Worm (Caenorhabditis elegans) whole organism, late embryonic: Measurements from ENCODE around the gene kreg-1.

Source experiments
- K09A11.1 ChIP-seq: sonication (generic microtip); optimal IDR thresholded peaks from 2 replicates; lab custom pipeline; 2017; ENCODE audit warnings: antibody characterized with exemption, mild to moderate bottlenecking, missing genetic modification characterization, missing compliant biosample characterization; ENCODE audit not compliant: insufficient read depth
- ama-1 ChIP-seq: fragments of 150-350 bp; optimal IDR thresholded peaks from 2 replicates; lab custom pipeline; 2014
- ceh-18 ChIP-seq: sonication (generic microtip); optimal IDR thresholded peaks from 2 replicates; lab custom pipeline; 2016; ENCODE audit warnings: missing genetic modification characterization, missing compliant biosample characterization
- ceh-2 ChIP-seq: sonication (generic microtip); optimal IDR thresholded peaks from 2 replicates; lab custom pipeline; 2016; ENCODE audit warnings: missing genotype, missing genetic modification characterization, missing compliant biosample characterization
- ceh-6 ChIP-seq: fragments of 200-800 bp; sonication (Bioruptor generic); optimal IDR thresholded peaks from 2 replicates; lab custom pipeline; 2018; ENCODE audit warnings: mild to moderate bottlenecking, missing genetic modification characterization, missing compliant biosample characterization
- eyg-1 ChIP-seq: sonication (generic microtip); optimal IDR thresholded peaks from 2 replicates; lab custom pipeline; 2016; ENCODE audit warnings: missing genotype, missing genetic modification characterization, missing compliant biosample characterization
- fkh-10 ChIP-seq: fragments of 150-350 bp; optimal IDR thresholded peaks from 2 replicates; lab custom pipeline; 2014; ENCODE audit warnings: missing biosample characterization, missing genetic modification reagents, missing genetic modification characterization
- hlh-6 ChIP-seq: sonication (generic microtip); optimal IDR thresholded peaks from 2 replicates; lab custom pipeline; 2016; ENCODE audit warnings: missing genotype, missing genetic modification characterization, missing compliant biosample characterization
- lim-6 ChIP-seq: sonication (generic microtip); optimal IDR thresholded peaks from 2 replicates; lab custom pipeline; 2016; ENCODE audit warnings: missing genetic modification characterization, missing compliant biosample characterization
- lin-11 ChIP-seq: fragments of 200-800 bp; sonication (Bioruptor generic); optimal IDR thresholded peaks from 2 replicates; lab custom pipeline; 2018; ENCODE audit warnings: mild to moderate bottlenecking, missing genetic modification characterization, missing compliant biosample characterization
- nfya-1 ChIP-seq: sonication (generic microtip); optimal IDR thresholded peaks from 2 replicates; lab custom pipeline; 2017; ENCODE audit warnings: missing genetic modification characterization, mild to moderate bottlenecking, missing compliant biosample characterization, antibody characterized with exemption, moderate library complexity
- nhr-11 ChIP-seq: fragments of 150-350 bp; optimal IDR thresholded peaks from 2 replicates; lab custom pipeline; 2014; ENCODE audit warnings: missing biosample characterization, missing genetic modification characterization
- rnt-1 ChIP-seq: sonication (generic microtip); optimal IDR thresholded peaks from 2 replicates; lab custom pipeline; 2016; ENCODE audit warnings: missing genetic modification characterization, missing compliant biosample characterization
- unc-86 ChIP-seq: sonication (generic microtip); optimal IDR thresholded peaks from 2 replicates; lab custom pipeline; 2016; ENCODE audit warnings: missing genetic modification characterization, missing compliant biosample characterization

DNA sequence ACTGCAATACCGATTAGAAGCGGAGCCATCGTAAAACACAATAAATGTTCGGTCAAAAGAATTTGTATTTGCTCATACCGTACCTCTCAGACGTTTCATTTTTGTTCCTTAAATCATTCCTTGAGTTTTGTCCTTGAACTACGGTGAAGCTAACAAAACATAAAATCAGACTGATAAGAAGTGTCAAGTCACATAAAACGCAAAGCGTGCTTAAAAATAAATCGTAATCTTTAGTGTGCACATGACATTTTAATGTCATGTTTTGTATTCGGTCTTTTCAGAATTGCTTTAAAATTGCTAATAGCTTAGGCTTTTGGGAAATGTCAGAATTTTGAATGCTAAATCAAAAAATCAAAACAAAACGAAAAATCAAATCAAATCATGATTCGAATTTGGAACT, 3.1 kb downstream of the kreg-1 start:
- TF ChIP-seq unc-86 (tag; lab: Kevin White, UChicago) (no peak), K09A11.1 (tag; lab: Kevin White, UChicago) (no peak), rnt-1 (tag; lab: Kevin White, UChicago) (no peak), nhr-11 (tag; lab: Kevin White, UChicago) (no peak), hlh-6 (tag; lab: Kevin White, UChicago) (no peak), fkh-10 (GFP tag; lab: Kevin White, UChicago) (no peak), eyg-1 (tag; lab: Kevin White, UChicago) (no peak), ama-1 (lab: Kevin White, UChicago) (no peak), ceh-2 (tag; lab: Kevin White, UChicago) (no peak), lim-6 (tag; lab: Kevin White, UChicago) (no peak), ceh-18 (tag; lab: Kevin White, UChicago) (no peak), ceh-6 (GFP tag; lab: Kevin White, UChicago) (no peak), lin-11 (tag; lab: Kevin White, UChicago) (no peak), nfya-1 (tag; lab: Kevin White, UChicago) (no peak)
